Fruit fly (Drosophila melanogaster): ENCODE results near the gene CG9040.

Gene CG9040

DNA sequence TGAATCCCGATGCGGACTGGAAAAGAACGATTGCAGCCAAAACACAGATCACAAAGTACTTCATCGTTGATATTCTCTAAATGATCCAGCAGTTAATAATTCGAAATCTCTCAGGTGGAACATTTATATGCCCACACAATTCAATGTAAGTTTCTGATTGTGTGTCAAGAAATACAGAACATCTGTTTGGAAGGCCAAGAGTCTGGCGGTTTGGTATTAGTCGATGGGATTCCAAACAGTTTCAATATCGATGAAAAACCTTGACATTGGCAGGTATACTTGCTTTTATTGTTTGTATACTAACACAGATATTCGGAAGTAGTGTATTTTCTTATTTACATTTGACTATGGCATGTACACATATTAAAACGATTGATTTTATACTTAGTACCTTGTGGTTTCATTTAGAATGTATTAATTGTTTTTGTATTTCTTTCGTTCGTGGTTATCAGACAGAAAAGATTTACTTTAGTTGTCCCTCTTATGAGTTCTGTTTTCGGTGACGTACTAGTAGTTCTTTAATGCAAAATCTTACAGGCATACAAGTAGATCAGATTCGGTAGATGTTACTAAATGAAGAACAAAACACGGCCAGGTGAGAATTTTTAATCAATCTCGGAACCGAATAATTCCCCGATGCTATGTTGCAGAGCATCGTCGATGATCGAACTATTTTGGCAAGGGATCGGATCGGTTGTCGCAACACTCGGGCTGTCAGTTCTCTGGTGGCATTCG is 14.1 kb upstream of the CG9040 start, which contains the start of the genes CG13738 and Hsc70-1:
Gene CG13738, minus strand, starts transcription at position 101 of the 735 bp plus-strand sequence.
Gene Hsc70-1, plus strand, starts transcription at position 685 of the 735 bp plus-strand sequence.
- TF ChIP-seq Myc (optimal IDR thresholded peaks at IDR 0.05) (no peak), Sin3A (optimal IDR thresholded peaks at IDR 0.05) (no peak), insv (optimal IDR thresholded peaks at IDR 0.05) (no peak), h (optimal IDR thresholded peaks at IDR 0.05) (no peak), psq (optimal IDR thresholded peaks at IDR 0.05) (no peak), ttk (optimal IDR thresholded peaks at IDR 0.05) (no peak)

DNA sequence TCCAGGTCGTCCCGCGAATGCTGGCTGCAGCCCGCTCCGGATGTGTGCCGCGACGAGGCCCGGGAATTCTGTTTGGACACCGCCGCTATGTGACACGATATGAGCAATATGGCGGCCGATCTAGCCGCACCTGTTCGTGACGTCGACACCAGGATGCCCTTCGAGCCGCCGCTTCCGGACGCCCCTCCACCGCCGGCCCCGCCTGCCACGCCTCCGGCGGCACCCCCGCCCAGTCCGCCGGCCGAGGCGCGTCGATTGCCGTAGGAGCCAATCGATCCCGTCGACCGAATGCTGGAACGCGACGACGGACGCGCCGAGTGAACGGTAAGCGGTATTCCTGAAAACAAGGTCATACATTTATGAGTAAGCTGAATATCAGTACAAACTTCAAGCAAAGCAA is 5.2 kb upstream of the CG9040 start:
- TF ChIP-seq ttk (optimal IDR thresholded peaks at IDR 0.05) (no peak), Myc (optimal IDR thresholded peaks at IDR 0.05) (no peak), h (optimal IDR thresholded peaks at IDR 0.05) (no peak), insv (optimal IDR thresholded peaks at IDR 0.05) (no peak), psq (optimal IDR thresholded peaks at IDR 0.05) (no peak), Sin3A (optimal IDR thresholded peaks at IDR 0.05) (no peak)

DNA sequence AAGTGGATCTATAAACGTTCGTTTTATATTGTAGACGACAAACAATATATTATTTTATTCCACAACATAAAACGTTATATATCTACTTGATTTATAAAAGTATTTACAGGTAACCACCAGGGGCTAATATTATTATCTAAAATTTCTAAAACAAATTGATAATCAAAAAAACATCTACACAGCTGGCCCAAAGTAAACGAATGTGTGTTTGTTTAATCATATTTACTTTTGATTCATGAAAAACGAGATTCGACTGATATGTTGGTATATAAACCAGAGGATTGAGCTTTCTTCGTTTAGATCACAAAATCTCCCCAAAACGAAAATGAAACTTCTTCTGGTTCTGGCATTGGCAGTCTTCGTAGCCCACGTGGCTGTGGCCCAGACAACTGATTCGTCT is 1.3 kb upstream of the CG9040 start, which contains the start of gene CG17362:
Gene CG17362, plus strand, starts transcription at position 291 of the 400 bp plus-strand sequence.
- TF ChIP-seq psq (optimal IDR thresholded peaks at IDR 0.05): no peak
- no peak for TF ChIP-seq insv (optimal IDR thresholded peaks at IDR 0.05)
- no peak for TF ChIP-seq h (optimal IDR thresholded peaks at IDR 0.05)
- TF ChIP-seq Sin3A (optimal IDR thresholded peaks at IDR 0.05): no peak

- TF ChIP-seq Sin3A (optimal IDR thresholded peaks at IDR 0.05) (no peak), Myc (optimal IDR thresholded peaks at IDR 0.05) (no peak), psq (optimal IDR thresholded peaks at IDR 0.05) (no peak), ttk (optimal IDR thresholded peaks at IDR 0.05) (no peak), insv (optimal IDR thresholded peaks at IDR 0.05) (no peak), h (optimal IDR thresholded peaks at IDR 0.05) (no peak)
These were observed 3.6 kb downstream of the CG9040 start for dm6 chr3L:13991314-13991713.

dm6 chr3L:13993233-13993741 is 5.6 kb downstream of the CG9040 start, which contains the start of gene CG17364:
Gene CG17364 (minus strand): TSS chr3L:13993400.
- TF ChIP-seq ttk (optimal IDR thresholded peaks at IDR 0.05) (no peak), h (optimal IDR thresholded peaks at IDR 0.05) (no peak), Sin3A (optimal IDR thresholded peaks at IDR 0.05) (no peak), Myc (optimal IDR thresholded peaks at IDR 0.05) (no peak), psq (optimal IDR thresholded peaks at IDR 0.05) (no peak), insv (optimal IDR thresholded peaks at IDR 0.05) (no peak)

DNA sequence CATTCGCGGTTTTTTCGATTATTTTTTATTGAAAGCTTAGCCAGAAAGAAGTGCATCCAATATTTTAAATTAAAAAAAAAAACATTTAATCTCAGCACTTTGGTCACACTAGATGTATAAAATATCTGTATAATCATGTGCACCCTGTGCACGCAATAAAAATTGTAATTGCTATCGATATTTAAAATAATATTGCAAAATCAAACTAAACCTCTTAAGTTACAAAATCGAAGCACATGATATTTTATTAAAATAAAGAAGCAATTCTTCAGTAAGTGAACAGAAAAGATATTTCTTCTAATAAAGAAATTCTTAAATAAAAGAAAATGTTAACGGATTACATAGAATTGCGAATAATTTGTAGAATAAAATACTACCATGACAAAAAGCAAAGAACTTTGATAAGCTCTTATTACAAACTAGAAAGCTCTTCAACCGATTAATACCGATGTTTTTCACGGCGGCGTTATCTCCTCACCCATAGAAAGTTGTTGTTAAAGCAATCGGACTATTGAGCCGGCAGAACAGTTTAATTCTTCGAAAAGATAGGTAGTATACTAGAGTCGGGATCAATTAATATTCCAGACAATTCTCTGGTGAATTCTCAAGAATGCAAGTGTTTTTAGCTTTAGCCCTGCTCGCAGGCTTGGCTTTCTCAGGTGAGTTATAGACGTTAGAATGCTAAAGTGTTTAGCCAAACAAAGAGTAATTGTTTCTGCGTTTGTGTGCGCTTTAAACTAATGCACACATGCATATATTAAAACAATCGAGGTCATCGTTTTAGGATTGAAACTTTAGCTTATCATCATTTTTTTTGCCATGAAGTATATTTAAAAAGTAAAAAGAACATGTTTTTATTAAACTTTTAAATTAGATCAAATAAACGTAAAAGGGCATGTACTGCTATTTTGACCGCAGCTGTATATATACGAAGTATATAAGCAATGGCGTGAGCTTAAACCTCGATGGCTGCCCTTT is 6.4 kb downstream of the CG9040 start, which contains the start of gene CtsK1:
Gene CtsK1, plus strand, starts transcription at position 490 of the 978 bp plus-strand sequence.
- TF ChIP-seq Sin3A (optimal IDR thresholded peaks at IDR 0.05): no peak
- no peak for TF ChIP-seq Myc (optimal IDR thresholded peaks at IDR 0.05)
- no peak for TF ChIP-seq h (optimal IDR thresholded peaks at IDR 0.05)

DNA sequence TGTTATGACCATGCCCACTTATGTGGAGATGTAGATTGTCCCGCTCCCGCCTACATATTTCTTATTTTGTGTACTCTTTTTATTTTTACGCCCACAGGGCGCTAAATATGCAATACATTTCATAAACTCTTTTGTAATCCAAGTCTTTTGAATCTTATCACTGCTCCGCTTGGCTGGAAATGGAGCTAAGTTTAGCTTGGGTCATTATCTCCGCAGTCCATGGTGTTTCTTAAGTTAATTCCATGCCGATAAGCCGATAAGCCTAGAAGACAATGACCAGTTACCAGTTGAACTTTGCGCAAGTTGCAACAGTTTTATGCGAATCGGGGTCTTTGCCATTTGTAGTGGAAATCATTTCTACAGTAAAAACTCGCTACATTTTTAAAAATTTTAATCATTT is 8.8 kb downstream of the CG9040 start:
- no peak for TF ChIP-seq psq (optimal IDR thresholded peaks at IDR 0.05)
- TF ChIP-seq insv (optimal IDR thresholded peaks at IDR 0.05): no peak
- TF ChIP-seq Sin3A (optimal IDR thresholded peaks at IDR 0.05): no peak
- no peak for TF ChIP-seq h (optimal IDR thresholded peaks at IDR 0.05)
- no peak for TF ChIP-seq Myc (optimal IDR thresholded peaks at IDR 0.05)
- TF ChIP-seq ttk (optimal IDR thresholded peaks at IDR 0.05): no peak

dm6 chr3L:13996992-13997391 is 9.3 kb downstream of the CG9040 start, which contains the start of gene CG17361:
Gene CG17361 (plus strand): TSS chr3L:13997191.
- TF ChIP-seq Sin3A (optimal IDR thresholded peaks at IDR 0.05) (no peak), psq (optimal IDR thresholded peaks at IDR 0.05) (no peak), Myc (optimal IDR thresholded peaks at IDR 0.05) (no peak), insv (optimal IDR thresholded peaks at IDR 0.05) (no peak), ttk (optimal IDR thresholded peaks at IDR 0.05) (no peak), h (optimal IDR thresholded peaks at IDR 0.05) (no peak)

DNA sequence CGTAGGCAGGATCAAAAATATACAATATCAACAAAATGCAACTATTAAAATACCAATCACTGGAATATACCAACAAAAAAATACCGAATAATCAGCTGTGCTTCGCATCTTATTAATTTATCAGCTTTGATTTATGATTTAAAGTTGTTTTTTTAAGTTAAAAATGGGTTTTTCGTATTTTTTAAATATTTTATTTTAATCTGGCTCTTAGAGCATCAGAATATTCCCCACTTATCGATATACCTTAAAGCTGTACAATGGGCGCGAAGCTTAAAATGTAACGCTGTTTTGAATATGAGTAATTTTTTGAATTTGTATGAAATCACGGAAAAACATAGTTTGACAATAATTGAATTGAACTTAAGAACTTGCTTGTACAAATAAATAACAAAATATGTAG is 11.5 kb downstream of the CG9040 start, which contains the start of gene CG17359:
Gene CG17359, minus strand, starts transcription at position 48 of the 400 bp plus-strand sequence.
- TF ChIP-seq psq (optimal IDR thresholded peaks at IDR 0.05): no peak
- TF ChIP-seq h (optimal IDR thresholded peaks at IDR 0.05): no peak
- no peak for TF ChIP-seq Myc (optimal IDR thresholded peaks at IDR 0.05)
- TF ChIP-seq Sin3A (optimal IDR thresholded peaks at IDR 0.05): no peak
- no peak for TF ChIP-seq insv (optimal IDR thresholded peaks at IDR 0.05)
- no peak for TF ChIP-seq ttk (optimal IDR thresholded peaks at IDR 0.05)

- TF ChIP-seq ttk (optimal IDR thresholded peaks at IDR 0.05) (no peak), psq (optimal IDR thresholded peaks at IDR 0.05) (peak; percentile 48)
These were observed 14.2 kb downstream of the CG9040 start, which contains the start of the genes Nprl3 and upSET for dm6 chr3L:14001658-14002523. Gene Nprl3 (minus strand): TSS chr3L:14001880. Gene upSET (plus strand): TSS chr3L:14002127.
